Worm (Caenorhabditis elegans) whole organism, early embryonic: ENCODE results near the gene str-66.
A peak's percentile ranks its signal among the peaks of the same experiment; 100 is the strongest.

Experiments used
- B0310.2 ChIP-seq: sonication (generic microtip); optimal IDR thresholded peaks from 2 replicates; lab custom pipeline; 2016; ENCODE audit warnings: mild to moderate bottlenecking, missing genetic modification characterization, missing compliant biosample characterization
- F13C5.2 ChIP-seq: sonication (generic microtip); optimal IDR thresholded peaks from 2 replicates; lab custom pipeline; 2017; ENCODE audit warnings: mild to moderate bottlenecking, missing genetic modification characterization, inconsistent platforms, missing compliant biosample characterization
- aly-1 ChIP-seq: sonication (generic microtip); optimal IDR thresholded peaks from 2 replicates; lab custom pipeline; 2016; ENCODE audit warnings: missing genetic modification characterization, missing compliant biosample characterization
- ama-1 ChIP-seq: fragments of 150-350 bp; optimal IDR thresholded peaks from 2 replicates; lab custom pipeline; 2014
- ceh-13 ChIP-seq: fragments of 200-800 bp; sonication (Bioruptor generic); optimal IDR thresholded peaks from 2 replicates; lab custom pipeline; 2018; ENCODE audit warnings: mild to moderate bottlenecking, missing genetic modification characterization, missing compliant biosample characterization
- ceh-36 ChIP-seq: sonication (generic microtip); optimal IDR thresholded peaks from 2 replicates; lab custom pipeline; 2016; ENCODE audit warnings: missing genetic modification characterization, inconsistent platforms, missing compliant biosample characterization
- ets-7 ChIP-seq: sonication (generic microtip); optimal IDR thresholded peaks from 2 replicates; lab custom pipeline; 2016; ENCODE audit warnings: missing genotype, missing genetic modification characterization, missing compliant biosample characterization
- flt-1 ChIP-seq: fragments of 200-800 bp; sonication (Bioruptor generic); IDR thresholded peaks from 2 replicates; pipeline ENCODE4 v1.3.6; 2022; ENCODE audit warnings: missing genetic modification characterization, missing compliant biosample characterization
- hmbx-1 ChIP-seq: sonication (generic microtip); optimal IDR thresholded peaks from 2 replicates; lab custom pipeline; 2016; ENCODE audit warnings: mild to moderate bottlenecking, missing genetic modification characterization, missing compliant biosample characterization
- hmg-4 ChIP-seq: fragments of 200-800 bp; sonication (Bioruptor generic); optimal IDR thresholded peaks from 2 replicates; lab custom pipeline; 2018; ENCODE audit warnings: mild to moderate bottlenecking, missing genetic modification characterization, missing compliant biosample characterization
- hnd-1 ChIP-seq: sonication (generic microtip); optimal IDR thresholded peaks from 2 replicates; lab custom pipeline; 2016; ENCODE audit warnings: missing genetic modification characterization, missing compliant biosample characterization
- pes-1 ChIP-seq: fragments of 200-800 bp; sonication (Bioruptor generic); IDR thresholded peaks from 2 replicates; pipeline ENCODE4 v1.3.6; 2022; ENCODE audit warnings: missing genetic modification reagents, missing genetic modification characterization, missing compliant biosample characterization
- scrt-1 ChIP-seq: fragments of 200-800 bp; sonication (Bioruptor generic); IDR thresholded peaks from 2 replicates; pipeline ENCODE4 v1.3.6; 2022; ENCODE audit warnings: missing genetic modification characterization, missing compliant biosample characterization
- sea-1 ChIP-seq: fragments of 200-800 bp; sonication (Bioruptor generic); conservative IDR thresholded peaks from 2 replicates; pipeline ENCODE4 v1.3.6; 2022; ENCODE audit warnings: missing genetic modification characterization, missing compliant biosample characterization
- tbx-11 ChIP-seq: fragments of 200-800 bp; sonication (Bioruptor generic); IDR thresholded peaks from 2 replicates; pipeline ENCODE4 v1.3.6; 2022; ENCODE audit warnings: missing genetic modification characterization, missing compliant biosample characterization
- tbx-37 ChIP-seq: fragments of 200-800 bp; sonication (Bioruptor generic); conservative IDR thresholded peaks from 2 replicates; pipeline ENCODE4 v1.3.6; 2022; ENCODE audit warnings: missing genetic modification reagents, missing genetic modification characterization, missing compliant biosample characterization
- tra-4 ChIP-seq: sonication (generic microtip); optimal IDR thresholded peaks from 2 replicates; lab custom pipeline; 2017; ENCODE audit warnings: missing genetic modification characterization, missing compliant biosample characterization

The str-66 gene

DNA sequence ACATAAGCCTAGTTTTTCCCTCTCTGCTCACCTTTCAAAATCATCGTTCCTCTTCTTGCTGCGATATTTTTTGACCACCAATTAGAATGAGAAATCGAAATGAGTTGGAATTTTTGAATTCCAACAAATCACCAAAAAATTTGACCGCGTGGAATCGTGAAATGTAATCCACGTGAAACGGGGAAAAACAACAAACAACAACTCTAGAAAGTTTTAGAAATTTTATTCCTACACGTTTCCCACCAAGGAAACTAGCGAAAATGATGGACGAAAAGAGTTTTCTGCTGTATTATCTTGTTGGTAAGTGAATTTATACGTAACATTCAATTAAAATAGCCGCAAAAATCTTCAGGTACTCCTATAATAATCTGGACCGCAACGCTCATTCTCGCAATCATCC lies 34.5 kb upstream of the str-66 start, which contains the start of the genes irld-3 and F02C9.1:
Gene irld-3 (minus strand): TSS at position 101 of the 400 bp plus-strand sequence.
Gene F02C9.1 (plus strand): TSS at position 216 of the 400 bp plus-strand sequence.
- TF ChIP-seq sea-1 (GFP tag; lab: Robert Waterston, UW) (no peak), hmg-4 (no peak)

DNA sequence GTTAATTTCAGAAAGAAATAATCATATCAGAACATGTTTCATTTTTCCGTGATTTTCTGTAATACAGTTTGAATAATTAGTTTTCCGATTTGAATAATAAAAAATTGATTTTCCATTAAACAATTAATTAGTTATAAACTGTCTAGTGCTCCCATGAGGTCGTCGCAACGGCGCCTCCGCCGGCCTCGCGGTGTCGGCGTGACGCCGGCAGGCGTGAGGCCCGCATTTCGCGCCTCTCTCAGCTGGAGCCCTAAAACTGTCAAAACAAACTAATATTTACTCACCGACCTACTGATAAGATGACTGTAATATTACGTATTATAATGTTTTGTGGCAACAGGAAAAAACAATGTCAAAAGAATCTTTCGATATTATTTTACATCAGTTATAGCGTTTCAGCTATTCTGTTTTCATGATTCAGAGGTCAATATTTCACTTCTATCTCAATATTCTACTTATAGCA lies 29.3 kb upstream of the str-66 start, which contains the start of gene F02C9.2:
Gene F02C9.2 (plus strand): TSS at position 413 of the 463 bp plus-strand sequence.
- TF ChIP-seq scrt-1 (GFP tag; lab: Robert Waterston, UW) (no peak), pes-1 (GFP tag; lab: Robert Waterston, UW) (no peak), ets-7 (no peak), ceh-13 (GFP tag; lab: Kevin White, UChicago) (no peak), aly-1 (no peak), ama-1 (lab: Kevin White, UChicago) (no peak), flt-1 (GFP tag; lab: Robert Waterston, UW) (no peak), B0310.2 (tag; lab: Kevin White, UChicago) (no peak), hnd-1 (no peak), tra-4 (tag; lab: Kevin White, UChicago) (no peak)

DNA sequence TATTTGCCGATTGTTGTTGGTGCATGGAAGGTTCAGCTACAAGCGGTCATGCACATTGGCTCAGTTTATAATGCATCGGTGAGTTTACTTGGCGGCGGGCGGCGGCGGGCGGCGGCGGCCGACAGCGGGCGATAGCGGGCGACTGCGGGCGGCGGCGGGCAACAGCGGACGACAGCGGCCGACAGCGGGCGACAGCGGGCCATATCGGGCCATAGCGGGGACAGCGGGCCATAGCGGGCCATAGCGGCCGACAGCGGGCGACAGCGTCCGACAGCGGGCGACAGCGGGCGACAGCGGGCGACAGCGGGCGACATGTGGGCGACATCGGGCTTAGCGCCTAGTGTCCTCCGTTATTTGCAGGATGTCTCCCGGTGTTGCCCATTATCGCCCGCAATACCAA lies 28.1 kb upstream of the str-66 start:
- TF ChIP-seq aly-1 = no peak
- 0 out of 2 replicates have a peak, but pooled peaks have one; percentile 30 for TF ChIP-seq pes-1 (GFP tag; lab: Robert Waterston, UW)

DNA sequence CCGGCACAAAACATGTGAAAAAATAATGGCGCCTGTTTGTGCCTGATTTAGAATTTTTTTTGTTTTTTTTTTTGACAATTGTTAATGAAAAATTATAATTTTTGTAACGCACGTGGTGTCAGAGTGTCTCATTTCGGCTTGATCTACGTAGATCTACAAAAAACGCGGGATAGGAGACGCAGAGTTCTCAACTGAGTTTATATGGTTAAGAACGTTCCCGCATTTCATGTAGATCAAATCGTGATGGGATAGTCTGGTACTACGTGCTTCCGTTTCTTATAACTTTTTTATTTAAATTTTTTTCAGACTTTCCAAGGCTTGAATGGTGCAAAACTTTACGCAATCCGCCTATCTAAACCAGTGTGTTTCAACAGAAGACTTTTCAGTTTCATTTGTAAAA lies 24.8 kb upstream of the str-66 start, which contains the start of gene tat-6:
Gene tat-6 (plus strand): TSS at position 301 of the 400 bp plus-strand sequence.
- TF ChIP-seq scrt-1 (GFP tag; lab: Robert Waterston, UW) = no peak

- TF ChIP-seq ceh-13 (GFP tag; lab: Kevin White, UChicago) = no peak
- no peak for TF ChIP-seq ceh-36 (tag; lab: Kevin White, UChicago)
- TF ChIP-seq sea-1 (GFP tag; lab: Robert Waterston, UW) = no peak
- TF ChIP-seq hmg-4 = no peak
- no peak for TF ChIP-seq tra-4 (tag; lab: Kevin White, UChicago)
These were observed 23.6 kb upstream of the str-66 start, which contains the start of gene Y73C8C.10 for ce11 chrV:3127670-3128069. Gene Y73C8C.10 (minus strand): TSS chrV:3127770.

ce11 chrV:3124912-3125311 lies 20.9 kb upstream of the str-66 start, which contains the start of gene Y73C8C.12:
Gene Y73C8C.12 (plus strand): TSS chrV:3125212.
- TF ChIP-seq B0310.2 (tag; lab: Kevin White, UChicago) (no peak), ama-1 (lab: Kevin White, UChicago) (no peak), tra-4 (tag; lab: Kevin White, UChicago) (no peak), tbx-11 (GFP tag; lab: Robert Waterston, UW) (no peak), ets-7 (no peak), aly-1 (no peak), hmg-4 (no peak), hmbx-1 (tag; lab: Kevin White, UChicago) (no peak), F13C5.2 (tag; lab: Kevin White, UChicago) (no peak), sea-1 (GFP tag; lab: Robert Waterston, UW) (no peak), pes-1 (GFP tag; lab: Robert Waterston, UW) (no peak)

DNA sequence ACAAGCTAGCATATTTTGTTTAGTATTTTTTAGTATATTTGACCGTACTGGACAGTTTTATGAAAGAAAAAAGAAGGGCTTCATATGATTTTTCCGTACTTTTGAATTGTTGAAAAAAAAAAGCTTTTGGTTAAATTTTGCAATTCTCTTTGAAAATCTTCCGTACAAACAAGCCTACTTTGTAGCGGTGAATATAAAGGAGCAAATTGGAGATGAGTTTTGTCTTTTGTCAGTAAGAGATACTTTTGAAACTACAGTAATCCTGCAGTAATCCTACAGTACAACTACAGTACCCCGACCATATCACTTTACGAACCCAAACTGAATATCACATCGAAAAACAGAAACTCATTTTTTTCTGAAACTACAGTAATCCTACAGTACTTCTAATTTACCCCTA lies 18.4 kb upstream of the str-66 start:
- TF ChIP-seq B0310.2 (tag; lab: Kevin White, UChicago) (no peak), tra-4 (tag; lab: Kevin White, UChicago) (no peak), sea-1 (GFP tag; lab: Robert Waterston, UW) (no peak), tbx-11 (GFP tag; lab: Robert Waterston, UW) (no peak), F13C5.2 (tag; lab: Kevin White, UChicago) (no peak), ceh-36 (tag; lab: Kevin White, UChicago) (no peak), ama-1 (lab: Kevin White, UChicago) (no peak), ets-7 (no peak), flt-1 (GFP tag; lab: Robert Waterston, UW) (no peak)

DNA sequence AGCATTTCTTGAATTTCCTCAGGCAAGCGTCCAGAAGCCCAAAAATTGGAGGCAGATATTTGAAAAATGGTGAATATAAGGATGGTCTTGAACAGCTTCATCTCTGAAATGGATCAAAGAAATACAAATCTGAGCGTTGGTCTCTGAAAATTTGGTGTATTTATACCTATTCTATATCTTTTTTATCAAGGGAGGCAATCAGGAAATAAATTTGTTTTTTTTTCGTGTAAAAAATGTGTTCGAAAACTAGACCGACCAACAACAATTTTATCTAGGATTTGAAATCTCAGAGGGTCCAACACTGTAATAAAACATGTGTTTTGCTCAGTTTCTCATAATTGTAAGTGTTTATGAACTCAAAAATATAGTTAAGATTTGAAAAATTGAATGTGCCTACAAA lies 17.7 kb upstream of the str-66 start, which contains the start of gene srt-56:
Gene srt-56 (minus strand): TSS at position 101 of the 400 bp plus-strand sequence.
- no peak for TF ChIP-seq ceh-13 (GFP tag; lab: Kevin White, UChicago)
- no peak for TF ChIP-seq hmg-4
- no peak for TF ChIP-seq ceh-36 (tag; lab: Kevin White, UChicago)
- no peak for TF ChIP-seq F13C5.2 (tag; lab: Kevin White, UChicago)
- no peak for TF ChIP-seq B0310.2 (tag; lab: Kevin White, UChicago)
- no peak for TF ChIP-seq tbx-37 (GFP tag; lab: Robert Waterston, UW)
- TF ChIP-seq sea-1 (GFP tag; lab: Robert Waterston, UW) = no peak
- TF ChIP-seq hnd-1 = no peak
- no peak for TF ChIP-seq flt-1 (GFP tag; lab: Robert Waterston, UW)
- no peak for TF ChIP-seq aly-1

ce11 chrV:3119185-3119584 lies 15.2 kb upstream of the str-66 start:
- TF ChIP-seq tbx-37 (GFP tag; lab: Robert Waterston, UW) = no peak
- no peak for TF ChIP-seq hnd-1
- TF ChIP-seq pes-1 (GFP tag; lab: Robert Waterston, UW) = no peak
- no peak for TF ChIP-seq F13C5.2 (tag; lab: Kevin White, UChicago)
- no peak for TF ChIP-seq sea-1 (GFP tag; lab: Robert Waterston, UW)
- TF ChIP-seq hmg-4 = no peak
- no peak for TF ChIP-seq ets-7
- TF ChIP-seq ceh-36 (tag; lab: Kevin White, UChicago) = no peak
- no peak for TF ChIP-seq hmbx-1 (tag; lab: Kevin White, UChicago)
- no peak for TF ChIP-seq aly-1
- no peak for TF ChIP-seq ceh-13 (GFP tag; lab: Kevin White, UChicago)
